Worm (Caenorhabditis elegans): ENCODE data around the gene unc-39.

ce11 chrV:14394743-14395142, 21.9 kb downstream of the unc-39 start, which contains the start of gene C15H11.13:
- TF ChIP-seq fkh-10 (GFP tag; optimal IDR thresholded peaks at IDR 0.05) (no peak), R02D3.7 (tag; optimal IDR thresholded peaks at IDR 0.05) (no peak), snpc-4 (tag; optimal IDR thresholded peaks at IDR 0.05) (no peak), nhr-11 (tag; optimal IDR thresholded peaks at IDR 0.05) (no peak), nhr-76 (tag; optimal IDR thresholded peaks at IDR 0.05) (no peak), elt-1 (tag; optimal IDR thresholded peaks at IDR 0.05) (no peak)
